Fruit fly (Drosophila melanogaster) whole organism, embryonic: ENCODE results near the gene CG42718.

Experiments
- Antp ChIP-seq: fragments of 200-800 bp; sonication (Bioruptor generic); optimal IDR thresholded peaks from 3 replicates; lab custom pipeline; 2016; ENCODE audit warnings: missing biosample characterization, missing genetic modification characterization
- CG10147 ChIP-seq: fragments of 200-800 bp; sonication (Bioruptor generic); optimal IDR thresholded peaks from 2 replicates; lab custom pipeline; 2019; ENCODE audit warnings: missing biosample characterization, mild to moderate bottlenecking, missing genetic modification characterization, moderate library complexity
- CG10267 ChIP-seq: fragments of 200-800 bp; sonication (Bioruptor generic); optimal IDR thresholded peaks from 2 replicates; lab custom pipeline; 2018; ENCODE audit warnings: missing biosample characterization, mild to moderate bottlenecking, missing genetic modification characterization, moderate library complexity
- CG10431 ChIP-seq: fragments of 200-800 bp; sonication (Bioruptor generic); optimal IDR thresholded peaks from 3 replicates; lab custom pipeline; 2018; ENCODE audit warnings: missing biosample characterization, mild to moderate bottlenecking, missing genetic modification characterization
- CG11504 ChIP-seq: fragments of 200-800 bp; sonication (Bioruptor generic); optimal IDR thresholded peaks from 3 replicates; lab custom pipeline; 2019; ENCODE audit warnings: missing biosample characterization, mild to moderate bottlenecking, missing genetic modification characterization, moderate library complexity
- CG12744 ChIP-seq: fragments of 200-800 bp; sonication (Bioruptor generic); optimal IDR thresholded peaks from 2 replicates; lab custom pipeline; 2016; ENCODE audit warnings: missing biosample characterization, missing genetic modification characterization
- CG13775 ChIP-seq: fragments of 200-800 bp; sonication (Bioruptor generic); optimal IDR thresholded peaks from 3 replicates; lab custom pipeline; 2017; ENCODE audit warnings: missing biosample characterization, mild to moderate bottlenecking, missing genetic modification characterization
- CG31441 ChIP-seq: fragments of 200-800 bp; sonication (Bioruptor generic); IDR thresholded peaks from 2 replicates; pipeline ENCODE4 v1.3.6; 2022; ENCODE audit warnings: missing biosample characterization, missing genetic modification characterization
- CG4328 ChIP-seq: fragments of 200-800 bp; sonication (Bioruptor generic); optimal IDR thresholded peaks from 3 replicates; lab custom pipeline; 2017; ENCODE audit warnings: missing biosample characterization, missing genetic modification reagents, missing genetic modification characterization
- CG4404 ChIP-seq: fragments of 200-800 bp; sonication (Bioruptor generic); IDR thresholded peaks from 2 replicates; pipeline ENCODE4 v1.3.6; 2022; ENCODE audit warnings: missing biosample characterization, missing genetic modification characterization
- CG4424 ChIP-seq: fragments of 200-800 bp; sonication (Bioruptor generic); optimal IDR thresholded peaks from 3 replicates; lab custom pipeline; 2016; ENCODE audit warnings: missing biosample characterization, missing genetic modification characterization
- CG4820 ChIP-seq: fragments of 200-800 bp; sonication (Bioruptor generic); optimal IDR thresholded peaks from 3 replicates; lab custom pipeline; 2016; ENCODE audit warnings: missing biosample characterization, missing genetic modification characterization
- CG6765 ChIP-seq: fragments of 200-800 bp; sonication (Bioruptor generic); optimal IDR thresholded peaks from 3 replicates; lab custom pipeline; 2017; ENCODE audit warnings: missing biosample characterization, mild to moderate bottlenecking, missing genetic modification characterization
- CG6813 ChIP-seq: fragments of 200-800 bp; sonication (Bioruptor generic); optimal IDR thresholded peaks from 2 replicates; lab custom pipeline; 2017; ENCODE audit warnings: missing biosample characterization, missing genetic modification characterization, mild to moderate bottlenecking, moderate library complexity, missing genetic modification reagents
- CG6854 ChIP-seq: fragments of 200-800 bp; sonication (Bioruptor generic); optimal IDR thresholded peaks from 3 replicates; lab custom pipeline; 2017; ENCODE audit warnings: missing biosample characterization, mild to moderate bottlenecking, missing genetic modification characterization
- CG7372 ChIP-seq: fragments of 200-800 bp; sonication (Bioruptor generic); IDR thresholded peaks from 2 replicates; pipeline ENCODE4 v1.3.6; 2022; ENCODE audit warnings: missing biosample characterization, missing genetic modification characterization
- CG7928 ChIP-seq: fragments of 200-800 bp; sonication (Bioruptor generic); optimal IDR thresholded peaks from 2 replicates; lab custom pipeline; 2017; ENCODE audit warnings: missing biosample characterization, mild to moderate bottlenecking, missing genetic modification characterization
- CG8388 ChIP-seq: fragments of 200-800 bp; sonication (Bioruptor generic); optimal IDR thresholded peaks from 2 replicates; lab custom pipeline; 2019; ENCODE audit warnings: missing biosample characterization, mild to moderate bottlenecking, missing genetic modification characterization, moderate library complexity
- CG8478 ChIP-seq: fragments of >200 bp; optimal IDR thresholded peaks from 2 replicates; lab custom pipeline; 2018
- CG8924 ChIP-seq: fragments of 200-800 bp; optimal IDR thresholded peaks from 3 replicates; lab custom pipeline; 2019; ENCODE audit warnings: missing biosample characterization, mild to moderate bottlenecking, missing genetic modification characterization, moderate library complexity
- CTCF ChIP-seq: fragments of 200-800 bp; sonication (Bioruptor generic); optimal IDR thresholded peaks from 2 replicates; lab custom pipeline; 2017; ENCODE audit warnings: missing biosample characterization, mild to moderate bottlenecking, missing genetic modification characterization, moderate library complexity
- CkIIα-i1 ChIP-seq: fragments of 200-800 bp; sonication (Bioruptor generic); IDR thresholded peaks from 2 replicates; pipeline ENCODE4 v1.3.6; 2022; ENCODE audit warnings: missing biosample characterization, missing genetic modification characterization
- Dfd ChIP-seq, 2 experiments: fragments of >200 bp; optimal IDR thresholded peaks; 2 replicates each; lab custom pipeline; 2017; ENCODE audit warnings: missing biosample characterization in 2 of 2, missing genetic modification characterization in 2 of 2
- Kr ChIP-seq: fragments of 200-800 bp; sonication (Bioruptor generic); optimal IDR thresholded peaks from 2 replicates; lab custom pipeline; 2017; ENCODE audit warnings: missing biosample characterization, mild to moderate bottlenecking, missing genetic modification characterization
- MTF-1 ChIP-seq: fragments of 200-800 bp; sonication (Bioruptor generic); optimal IDR thresholded peaks from 2 replicates; lab custom pipeline; 2018; ENCODE audit warnings: missing biosample characterization, mild to moderate bottlenecking, missing genetic modification characterization, borderline replicate concordance
- Mad ChIP-seq: fragments of 200-800 bp; sonication (Bioruptor generic); optimal IDR thresholded peaks from 2 replicates; lab custom pipeline; 2016; ENCODE audit warnings: missing biosample characterization, missing genetic modification characterization
- Myb ChIP-seq: fragments of 200-800 bp; sonication (Bioruptor generic); optimal IDR thresholded peaks from 2 replicates; lab custom pipeline; 2016; ENCODE audit warnings: missing biosample characterization, missing genetic modification characterization
- NFAT ChIP-seq: fragments of 200-800 bp; sonication (Bioruptor generic); IDR thresholded peaks from 2 replicates; pipeline ENCODE4 v1.3.6; 2022; ENCODE audit warnings: missing biosample characterization, missing genetic modification characterization
- Ravus ChIP-seq: fragments of 200-800 bp; sonication (Bioruptor generic); IDR thresholded peaks from 2 replicates; pipeline ENCODE4 v1.3.6; 2022; ENCODE audit warnings: missing biosample characterization, missing genetic modification characterization
- Ssrp ChIP-seq: fragments of 200-800 bp; sonication (Bioruptor generic); optimal IDR thresholded peaks from 2 replicates; lab custom pipeline; 2018; ENCODE audit warnings: missing biosample characterization, mild to moderate bottlenecking, missing genetic modification characterization, moderate library complexity
- ab ChIP-seq: fragments of 200-800 bp; sonication (Bioruptor generic); optimal IDR thresholded peaks from 2 replicates; lab custom pipeline; 2016; ENCODE audit warnings: missing biosample characterization, missing genetic modification characterization
- az2 ChIP-seq: fragments of 200-800 bp; sonication (Bioruptor generic); optimal IDR thresholded peaks from 3 replicates; lab custom pipeline; 2016; ENCODE audit warnings: missing biosample characterization, missing genetic modification characterization
- bab2 ChIP-seq: fragments of 200-800 bp; sonication (Bioruptor generic); optimal IDR thresholded peaks from 2 replicates; lab custom pipeline; 2016; ENCODE audit warnings: missing biosample characterization, missing genetic modification characterization
- cg ChIP-seq: fragments of 200-800 bp; sonication (Bioruptor generic); optimal IDR thresholded peaks from 3 replicates; lab custom pipeline; 2019; ENCODE audit warnings: missing biosample characterization, mild to moderate bottlenecking, missing genetic modification characterization, moderate library complexity
- chn ChIP-seq: fragments of 200-800 bp; sonication (Bioruptor generic); optimal IDR thresholded peaks from 2 replicates; lab custom pipeline; 2016; ENCODE audit warnings: missing biosample characterization, missing genetic modification characterization
- crp ChIP-seq, 2 experiments: fragments of 200-800 bp; sonication (Bioruptor generic); optimal IDR thresholded peaks; 2 replicates in 1 of 2; 3 replicates in 1 of 2; lab custom pipeline; 2017; ENCODE audit warnings: missing biosample characterization in 2 of 2, missing genetic modification characterization in 2 of 2, mild to moderate bottlenecking in 1 of 2, moderate library complexity in 1 of 2
- dmrt99B ChIP-seq: fragments of 200-800 bp; sonication (Bioruptor generic); optimal IDR thresholded peaks from 2 replicates; lab custom pipeline; 2018; ENCODE audit warnings: missing biosample characterization, mild to moderate bottlenecking, missing genetic modification characterization, moderate library complexity
- fd96Cb ChIP-seq: fragments of 200-800 bp; sonication (Bioruptor generic); optimal IDR thresholded peaks from 2 replicates; lab custom pipeline; 2018; ENCODE audit warnings: missing biosample characterization, mild to moderate bottlenecking, missing genetic modification characterization, moderate library complexity
- fru ChIP-seq: fragments of >200 bp; optimal IDR thresholded peaks from 2 replicates; lab custom pipeline; 2017
- fu2 ChIP-seq: fragments of 200-800 bp; sonication (Bioruptor generic); optimal IDR thresholded peaks from 2 replicates; lab custom pipeline; 2016; ENCODE audit warnings: missing biosample characterization, missing genetic modification characterization
- her ChIP-seq: fragments of 200-800 bp; sonication (Bioruptor generic); optimal IDR thresholded peaks from 2 replicates; lab custom pipeline; 2016; ENCODE audit warnings: missing biosample characterization, missing genetic modification characterization
- mld ChIP-seq: fragments of 200-800 bp; sonication (Bioruptor generic); IDR thresholded peaks from 3 replicates; pipeline ENCODE4 v1.3.6; 2022; ENCODE audit warnings: missing biosample characterization, missing genetic modification characterization; ENCODE audit not compliant: partially characterized antibody
- p53 ChIP-seq: fragments of 200-800 bp; sonication (Bioruptor generic); optimal IDR thresholded peaks from 2 replicates; lab custom pipeline; 2016; ENCODE audit warnings: missing biosample characterization, missing genetic modification characterization
- phol ChIP-seq: fragments of 200-800 bp; sonication (Bioruptor generic); optimal IDR thresholded peaks from 3 replicates; lab custom pipeline; 2018; ENCODE audit warnings: missing biosample characterization, mild to moderate bottlenecking, missing genetic modification characterization, moderate library complexity
- pzg ChIP-seq: fragments of 200-800 bp; sonication (Bioruptor generic); optimal IDR thresholded peaks from 3 replicates; lab custom pipeline; 2018; ENCODE audit warnings: missing biosample characterization, mild to moderate bottlenecking, missing genetic modification characterization, moderate library complexity
- shn ChIP-seq: fragments of 200-800 bp; sonication (Bioruptor generic); optimal IDR thresholded peaks from 3 replicates; lab custom pipeline; 2016; ENCODE audit warnings: missing biosample characterization, missing genetic modification characterization
- slbo ChIP-seq: fragments of 200-800 bp; sonication (Bioruptor generic); IDR thresholded peaks from 2 replicates; pipeline ENCODE4 v1.3.6; 2022; ENCODE audit warnings: missing biosample characterization, missing genetic modification characterization
- sob ChIP-seq: fragments of 200-800 bp; sonication (Bioruptor generic); IDR thresholded peaks from 2 replicates; pipeline ENCODE4 v1.3.6; 2022; ENCODE audit warnings: missing biosample characterization, missing genetic modification characterization
- ssp ChIP-seq: fragments of 200-800 bp; sonication (Bioruptor generic); IDR thresholded peaks from 2 replicates; pipeline ENCODE4 v1.3.6; 2022; ENCODE audit warnings: missing biosample characterization, missing genetic modification characterization
- tgo ChIP-seq: fragments of 200-800 bp; sonication (Bioruptor generic); IDR thresholded peaks from 3 replicates; pipeline ENCODE4 v1.3.6; 2022; ENCODE audit warnings: missing biosample characterization, missing genetic modification characterization
- toy ChIP-seq: fragments of 200-800 bp; sonication (Bioruptor generic); IDR thresholded peaks from 2 replicates; pipeline ENCODE4 v1.3.6; 2022; ENCODE audit warnings: missing biosample characterization, missing genetic modification characterization
- twi ChIP-seq: fragments of 200-800 bp; optimal IDR thresholded peaks from 2 replicates; lab custom pipeline; 2019; ENCODE audit warnings: missing biosample characterization, mild to moderate bottlenecking, missing genetic modification characterization, moderate library complexity
- zen2 ChIP-seq: fragments of 200-800 bp; sonication (Bioruptor generic); IDR thresholded peaks from 3 replicates; pipeline ENCODE4 v1.3.6; 2022; ENCODE audit warnings: missing biosample characterization, missing genetic modification characterization; ENCODE audit not compliant: partially characterized antibody

CG42718 gene

dm6 chr3L:16286258-16286657 is 34.8 kb downstream of the CG42718 start (continued):
- no peak for TF ChIP-seq ssp (GFP tag; lab: Robert Waterston, UW)
- TF ChIP-seq Kr: no peak
- no peak for TF ChIP-seq Ssrp (tag; lab: Kevin White, UChicago)
- TF ChIP-seq tgo (GFP tag; lab: Robert Waterston, UW): peak; percentile 35; the same call in 2 of the 3 replicates
- no peak for TF ChIP-seq CG4328
- TF ChIP-seq slbo (GFP tag; lab: Robert Waterston, UW): no peak
- no peak for TF ChIP-seq chn
- TF ChIP-seq Ravus: no peak
- TF ChIP-seq CG6813 (GFP tag; lab: Kevin White, UChicago): no peak
- TF ChIP-seq pzg (GFP tag; lab: Kevin White, UChicago): no peak
- TF ChIP-seq MTF-1: no peak
- no peak for TF ChIP-seq CG10267 (tag; lab: Kevin White, UChicago)
- no peak for TF ChIP-seq CG8924
- TF ChIP-seq Dfd (GFP tag; optimal IDR thresholded peaks at IDR 0.05; lab: Kevin White, UChicago): no peak
- no peak for TF ChIP-seq CTCF (GFP tag; lab: Kevin White, UChicago)
- TF ChIP-seq CG6854 (GFP tag; lab: Kevin White, UChicago): no peak
- TF ChIP-seq zen2 (GFP tag; lab: Robert Waterston, UW): no peak
- TF ChIP-seq CG11504 (tag; lab: Kevin White, UChicago): peak; percentile 68
- TF ChIP-seq phol (tag; lab: Kevin White, UChicago): peak; percentile 28
- TF ChIP-seq Myb (GFP tag; lab: Kevin White, UChicago): no peak
- TF ChIP-seq ab (GFP tag; lab: Kevin White, UChicago): no peak
- TF ChIP-seq CG8388 (GFP tag; lab: Kevin White, UChicago): no peak
- peak; percentile 67 for TF ChIP-seq dmrt99B (tag; lab: Kevin White, UChicago)
- TF ChIP-seq CG10431 (GFP tag; lab: Kevin White, UChicago): no peak
- no peak for TF ChIP-seq CG4424 (GFP tag; lab: Kevin White, UChicago)
- no peak for TF ChIP-seq p53 (GFP tag; lab: Kevin White, UChicago)
- no peak for TF ChIP-seq twi (tag; lab: Kevin White, UChicago)
- TF ChIP-seq CG31441 (GFP tag; lab: Robert Waterston, UW): 0 out of 2 replicates have a peak, but pooled peaks have one; percentile 29
- TF ChIP-seq CG6765 (GFP tag; lab: Kevin White, UChicago): no peak
- no peak for TF ChIP-seq cg (GFP tag; lab: Kevin White, UChicago)
- TF ChIP-seq her (GFP tag; lab: Kevin White, UChicago): no peak
- no peak for TF ChIP-seq NFAT
- TF ChIP-seq fd96Cb: peak; percentile 19
- TF ChIP-seq sob (GFP tag; lab: Robert Waterston, UW): no peak
- TF ChIP-seq shn: no peak
- TF ChIP-seq Mad (GFP tag; lab: Kevin White, UChicago): no peak
- no peak for TF ChIP-seq CG7372
- no peak for TF ChIP-seq mld (GFP tag; lab: Robert Waterston, UW)
- no peak for TF ChIP-seq toy
- no peak for TF ChIP-seq fru (lab: Kevin White, UChicago)
- no peak for TF ChIP-seq CG8478
- no peak for TF ChIP-seq crp (GFP tag; optimal IDR thresholded peaks at IDR 0.05; lab: Kevin White, UChicago)
- TF ChIP-seq CG4404: no peak
- TF ChIP-seq az2: no peak
- no peak for TF ChIP-seq Antp
- no peak for TF ChIP-seq CG10147
- TF ChIP-seq CG13775: no peak
- no peak for TF ChIP-seq CG7928 (GFP tag; lab: Kevin White, UChicago)
- no peak for TF ChIP-seq CkIIα-i1 (GFP tag; lab: Robert Waterston, UW)
- no peak for TF ChIP-seq fu2 (GFP tag; lab: Kevin White, UChicago)
- TF ChIP-seq CG4820: no peak
- TF ChIP-seq CG12744 (GFP tag; lab: Kevin White, UChicago): no peak
- no peak for TF ChIP-seq bab2 (GFP tag; lab: Kevin White, UChicago)
